Fruit fly (Drosophila melanogaster) whole organism: ENCODE measurements around the gene CG1640.

Source experiments
- CG8478 ChIP-seq: fragments of >200 bp; optimal IDR thresholded peaks from 2 replicates; lab custom pipeline; 2018; ENCODE audit warnings: inconsistent platforms
- Dll ChIP-seq: fragments of >200 bp; optimal IDR thresholded peaks from 2 replicates; lab custom pipeline; 2017
- EcR ChIP-seq, 2 experiments: fragments of >200 bp; optimal IDR thresholded peaks; 2 replicates each; lab custom pipeline; 2017; ENCODE audit warnings: missing biosample characterization in 2 of 2, missing genetic modification characterization in 2 of 2, missing genetic modification reagents in 2 of 2
- pan ChIP-seq: fragments of >200 bp; optimal IDR thresholded peaks from 2 replicates; lab custom pipeline; 2017
- psq ChIP-seq: fragments of >200 bp; optimal IDR thresholded peaks from 2 replicates; lab custom pipeline; 2017
- usp ChIP-seq: fragments of >200 bp; optimal IDR thresholded peaks from 2 replicates; lab custom pipeline; 2017; ENCODE audit warnings: missing biosample characterization, missing genetic modification characterization, mixed read lengths

The CG1640 gene

DNA sequence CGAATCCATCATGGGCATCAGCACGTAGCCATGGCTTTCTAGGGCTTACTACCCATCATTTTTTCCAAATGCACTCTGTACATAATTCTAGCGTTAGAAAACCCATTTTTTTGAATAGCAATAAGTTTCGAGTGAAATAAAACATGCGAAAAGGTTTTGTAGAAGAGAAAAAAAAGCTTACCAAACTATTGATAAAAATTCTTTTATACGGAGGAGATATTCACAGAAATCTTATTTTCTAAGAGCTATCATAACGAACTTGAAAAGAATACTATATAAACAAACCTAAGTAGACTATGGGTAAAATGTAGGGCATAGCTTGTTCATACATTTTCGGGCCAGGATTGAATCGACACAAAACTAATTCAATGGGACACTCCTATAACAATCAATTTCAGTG lies at the start of gene CG1640:
Gene CG1640 (plus strand): TSS at position 301 of the 400 bp plus-strand sequence.
- TF ChIP-seq usp (no peak), psq (lab: Kevin White, UChicago) (no peak), Dll (lab: Kevin White, UChicago) (no peak)

DNA sequence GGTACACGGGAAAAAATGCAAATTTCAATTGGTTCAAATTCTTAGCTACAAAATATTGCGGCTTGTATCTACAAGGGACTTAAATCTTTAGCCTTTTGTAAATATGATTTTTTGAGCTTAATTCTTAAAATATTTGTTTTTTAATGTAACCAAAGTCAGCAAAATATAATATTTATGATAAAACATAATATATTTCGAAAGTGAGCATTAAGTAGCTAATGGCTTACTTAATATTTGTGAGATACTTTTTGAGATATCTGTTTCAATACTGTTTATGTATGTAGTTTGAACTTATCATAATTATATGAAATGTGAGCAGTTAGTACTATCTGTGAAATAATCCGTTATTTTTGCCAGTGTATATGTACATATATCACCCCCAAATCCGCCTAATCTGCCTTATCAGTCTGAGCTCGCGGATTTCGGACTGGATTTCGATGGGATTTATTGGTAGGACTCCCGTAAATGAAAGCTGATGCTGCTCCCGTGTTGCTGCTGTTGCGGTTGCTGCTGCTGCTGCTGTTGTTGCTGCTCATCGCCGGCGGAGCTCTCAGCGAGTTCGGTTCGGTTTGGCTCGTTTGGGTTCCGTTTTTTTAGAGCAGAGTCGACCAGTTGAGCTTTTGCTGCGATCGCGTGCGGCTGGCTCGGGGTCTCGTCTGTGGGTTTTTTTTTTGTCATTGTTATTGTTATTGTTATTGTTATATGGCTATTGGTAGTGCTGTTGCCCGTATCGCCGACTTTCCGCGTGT lies 49.5 kb upstream of the CG1640 start:
- TF ChIP-seq EcR (GFP tag; optimal IDR thresholded peaks at IDR 0.05; lab: Kevin White, UChicago) (no peak), pan (lab: Kevin White, UChicago) (no peak), CG8478 (no peak), Dll (lab: Kevin White, UChicago) (no peak), psq (lab: Kevin White, UChicago) (no peak), usp (no peak)

DNA sequence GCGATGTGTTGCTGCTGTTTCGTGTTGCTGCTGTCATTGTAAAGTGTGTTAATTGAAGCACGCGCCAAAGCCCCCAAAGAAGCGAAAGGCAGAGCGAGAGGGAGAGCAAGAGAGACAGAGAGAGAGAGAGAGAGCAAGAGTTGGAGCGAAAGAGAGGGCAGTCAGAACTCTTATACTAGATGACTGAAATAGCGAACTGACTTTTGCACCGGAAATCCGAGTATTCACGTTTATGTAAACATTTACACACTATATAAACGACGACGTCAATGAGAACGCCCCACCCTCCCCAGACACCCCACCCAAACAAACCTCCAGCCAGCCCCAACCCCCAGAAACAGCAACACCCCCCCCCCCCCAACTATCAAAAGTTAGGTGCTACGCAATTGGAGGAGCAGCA lies 48.0 kb upstream of the CG1640 start:
- no peak for TF ChIP-seq usp
- no peak for TF ChIP-seq psq (lab: Kevin White, UChicago)
- no peak for TF ChIP-seq CG8478
- no peak for TF ChIP-seq EcR (GFP tag; optimal IDR thresholded peaks at IDR 0.05; lab: Kevin White, UChicago)
- TF ChIP-seq Dll (lab: Kevin White, UChicago) = no peak
- no peak for TF ChIP-seq pan (lab: Kevin White, UChicago)

DNA sequence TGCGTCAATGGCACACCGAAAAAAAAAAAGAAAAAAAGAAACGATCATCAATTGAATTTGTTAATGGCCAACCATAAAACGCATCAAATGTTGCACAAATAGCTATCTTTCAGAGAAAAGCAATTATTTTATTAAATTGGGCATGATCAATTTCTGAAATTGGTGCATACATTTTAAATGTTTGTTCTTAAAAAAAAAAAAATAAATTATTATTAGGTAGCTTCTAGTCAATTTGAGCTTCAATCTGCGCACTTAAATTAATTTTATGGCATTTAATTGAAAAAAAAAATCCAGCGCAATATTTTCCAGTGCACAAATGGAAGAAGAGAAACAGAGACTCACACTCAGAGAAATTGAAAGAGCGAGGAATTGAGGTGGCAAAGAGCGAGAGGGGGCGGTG lies 47.3 kb upstream of the CG1640 start:
- TF ChIP-seq psq (lab: Kevin White, UChicago) = no peak
- no peak for TF ChIP-seq EcR (GFP tag; optimal IDR thresholded peaks at IDR 0.05; lab: Kevin White, UChicago)
- TF ChIP-seq pan (lab: Kevin White, UChicago) = no peak
- TF ChIP-seq Dll (lab: Kevin White, UChicago) = no peak
- TF ChIP-seq CG8478 = no peak
- TF ChIP-seq usp = no peak

DNA sequence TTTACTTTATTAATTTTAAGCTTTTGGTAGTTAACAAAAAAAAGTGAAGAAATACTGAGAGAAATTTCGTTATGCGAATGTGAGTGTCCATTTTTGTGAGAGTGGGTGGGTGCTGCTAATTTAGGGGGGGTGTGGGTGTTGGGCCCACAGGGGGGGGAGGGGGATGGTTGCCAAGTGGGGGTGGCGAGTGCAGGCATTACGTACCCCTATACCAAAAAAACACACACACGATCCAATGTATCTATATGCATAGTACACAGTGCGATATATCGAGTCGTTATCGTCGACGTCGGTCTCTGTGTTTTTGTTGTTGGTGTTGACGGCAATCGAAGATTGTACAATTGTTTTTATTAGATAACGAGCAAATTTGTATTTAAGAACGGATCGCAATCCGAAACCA lies 46.9 kb upstream of the CG1640 start:
- TF ChIP-seq Dll (lab: Kevin White, UChicago) (no peak), usp (no peak), psq (lab: Kevin White, UChicago) (no peak), EcR (GFP tag; optimal IDR thresholded peaks at IDR 0.05; lab: Kevin White, UChicago) (no peak), CG8478 (no peak), pan (lab: Kevin White, UChicago) (no peak)

DNA sequence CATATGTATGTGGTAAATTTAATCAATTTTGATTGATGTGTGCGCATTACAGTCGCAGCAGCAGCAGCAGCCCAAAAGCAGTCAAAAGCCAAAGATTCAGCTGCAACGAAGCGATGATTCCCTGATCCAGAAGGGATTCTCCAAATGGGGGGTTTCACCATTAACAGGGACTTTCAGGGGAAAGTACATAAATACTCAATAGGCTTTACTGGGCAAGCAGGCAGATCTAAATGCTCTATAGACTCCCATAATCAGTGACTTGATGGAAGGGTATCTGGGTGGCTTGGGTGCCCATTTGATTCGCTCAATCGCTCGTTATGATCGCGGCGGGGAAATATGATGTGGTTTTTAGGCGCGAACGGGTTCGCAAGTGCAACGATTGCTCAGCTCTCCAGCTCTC lies 45.1 kb upstream of the CG1640 start:
- TF ChIP-seq EcR (GFP tag; optimal IDR thresholded peaks at IDR 0.05; lab: Kevin White, UChicago) (no peak), Dll (lab: Kevin White, UChicago) (no peak), usp (no peak), psq (lab: Kevin White, UChicago) (no peak), CG8478 (no peak), pan (lab: Kevin White, UChicago) (no peak)

DNA sequence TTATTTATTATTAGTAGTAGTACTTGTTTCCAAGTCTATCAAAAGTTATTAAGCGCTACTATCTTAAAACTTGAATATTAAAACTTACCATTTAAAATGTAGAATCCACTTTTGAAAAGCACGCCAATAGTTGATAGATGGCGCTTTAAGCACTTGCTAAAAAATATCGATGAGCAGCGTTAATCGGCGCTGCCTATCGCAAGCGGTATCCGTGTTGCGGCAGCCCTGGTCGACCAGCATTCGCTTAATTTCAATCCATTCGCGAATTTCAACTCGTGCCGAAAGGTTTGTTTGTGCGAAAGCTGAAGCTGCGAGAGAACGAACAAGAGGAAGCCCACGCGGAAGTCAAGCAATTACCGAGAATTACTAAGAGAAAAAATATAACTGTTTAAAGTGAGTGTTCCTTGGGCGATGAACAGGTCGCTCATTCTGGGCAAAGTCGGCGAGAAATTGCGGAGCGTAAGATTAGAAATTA lies 40.8 kb upstream of the CG1640 start, which contains the start of gene Prx2:
Gene Prx2 (plus strand): TSS at position 253 of the 475 bp plus-strand sequence.
- TF ChIP-seq psq (lab: Kevin White, UChicago) = no peak
- no peak for TF ChIP-seq CG8478
- no peak for TF ChIP-seq Dll (lab: Kevin White, UChicago)
- TF ChIP-seq pan (lab: Kevin White, UChicago) = no peak
- TF ChIP-seq usp = no peak
- TF ChIP-seq EcR (GFP tag; optimal IDR thresholded peaks at IDR 0.05; lab: Kevin White, UChicago) = no peak

DNA sequence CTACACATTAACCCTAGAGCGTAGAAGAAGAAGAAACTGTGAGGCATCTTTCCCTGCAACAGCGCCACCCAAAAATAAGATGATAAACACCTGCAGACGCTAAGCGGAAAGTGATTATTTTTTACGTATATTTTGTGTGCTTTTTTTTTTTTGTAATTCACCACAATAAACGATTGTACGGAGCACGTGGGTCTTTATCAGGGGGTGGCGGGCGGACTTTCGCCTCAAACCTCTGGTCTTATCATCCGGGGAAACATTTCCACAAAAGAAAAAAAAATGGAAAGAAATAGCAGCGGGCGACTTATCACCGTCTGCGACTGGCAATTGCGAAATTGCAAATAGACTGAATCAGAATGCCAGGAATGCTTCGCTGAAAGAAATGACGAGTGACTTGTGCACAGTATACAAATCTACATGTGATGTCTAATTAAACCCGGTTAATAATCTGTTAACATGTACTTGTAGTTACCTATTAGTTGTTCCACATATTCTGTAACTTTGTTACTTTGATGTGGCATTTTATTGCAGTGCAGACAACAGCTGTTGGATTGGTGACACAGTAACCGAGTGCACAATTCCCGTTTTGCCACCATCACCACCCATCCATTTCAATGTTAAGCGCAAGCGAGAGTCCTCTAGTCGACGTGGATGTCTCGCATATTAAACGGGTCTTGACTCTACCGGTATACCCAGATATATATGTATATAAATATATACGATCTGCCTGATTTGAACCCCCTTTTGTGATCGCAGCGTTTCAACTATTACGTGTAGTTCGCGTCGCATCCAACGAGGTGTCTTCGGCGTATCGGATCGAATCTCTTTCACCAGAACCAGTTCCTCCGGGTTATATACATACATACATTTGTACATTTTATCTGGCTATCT lies 38.3 kb upstream of the CG1640 start:
- TF ChIP-seq pan (lab: Kevin White, UChicago) (no peak), Dll (lab: Kevin White, UChicago) (no peak), CG8478 (no peak), psq (lab: Kevin White, UChicago) (no peak), EcR (GFP tag; optimal IDR thresholded peaks at IDR 0.05; lab: Kevin White, UChicago) (no peak), usp (no peak)

DNA sequence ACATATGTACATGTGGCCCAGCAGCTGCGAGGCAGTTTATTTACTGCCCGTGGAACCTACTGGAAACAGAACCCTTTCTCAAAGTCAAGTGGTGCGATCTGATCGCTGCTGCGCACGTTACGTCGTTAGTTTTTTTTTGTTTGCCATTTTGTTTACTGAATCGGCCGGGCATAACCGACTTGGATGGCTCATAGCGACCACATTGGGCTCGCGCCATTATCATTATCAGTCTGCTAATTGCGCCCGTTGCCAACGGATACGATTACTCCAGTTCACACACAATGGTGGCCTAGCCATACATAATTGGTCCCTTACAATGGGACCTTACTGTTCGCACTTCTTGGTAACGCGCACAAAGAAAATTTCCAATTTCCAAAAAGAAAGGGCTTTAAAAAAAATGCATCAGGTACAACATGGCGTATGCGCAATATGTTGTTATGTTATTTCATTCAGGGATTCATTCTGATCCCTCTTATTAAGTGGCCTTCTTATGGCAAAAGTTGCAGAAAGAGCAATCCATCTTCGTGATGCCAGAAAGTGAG lies 37.6 kb upstream of the CG1640 start:
- no peak for TF ChIP-seq pan (lab: Kevin White, UChicago)
- TF ChIP-seq CG8478 = no peak
- no peak for TF ChIP-seq EcR (GFP tag; optimal IDR thresholded peaks at IDR 0.05; lab: Kevin White, UChicago)
- no peak for TF ChIP-seq psq (lab: Kevin White, UChicago)
- no peak for TF ChIP-seq usp
- no peak for TF ChIP-seq Dll (lab: Kevin White, UChicago)

DNA sequence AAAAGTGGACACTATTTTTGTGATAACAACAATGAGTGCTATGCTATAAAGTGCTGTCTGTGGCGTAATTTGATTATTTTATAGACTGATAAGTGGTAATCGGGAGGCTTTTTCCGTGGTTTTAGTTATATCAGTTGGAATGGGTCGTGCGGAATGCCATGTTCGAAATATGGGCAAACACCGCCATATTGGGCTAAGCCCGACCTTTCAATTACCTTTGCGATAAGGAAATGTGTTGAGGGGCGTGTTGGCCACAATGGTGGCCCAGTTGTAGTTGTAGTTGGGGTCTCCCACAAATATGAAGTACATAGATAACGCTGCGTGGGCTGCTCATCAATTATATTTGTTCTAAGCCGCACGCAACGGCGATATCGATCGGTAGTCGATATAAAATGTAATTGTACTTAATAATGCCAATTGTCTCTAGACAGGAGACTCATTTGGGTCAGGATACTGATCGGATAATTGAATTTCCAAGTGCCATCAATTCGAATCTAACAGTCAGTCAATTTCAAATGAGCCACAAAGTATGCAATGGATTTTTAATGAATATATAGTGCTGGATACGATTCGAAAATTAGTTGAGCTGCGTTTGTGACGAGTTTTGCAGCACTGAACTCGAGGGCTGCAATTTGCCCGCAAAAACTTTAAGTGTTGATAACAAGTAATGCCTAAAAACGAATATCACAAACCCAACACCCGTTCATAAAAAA lies 35.8 kb upstream of the CG1640 start:
- TF ChIP-seq Dll (lab: Kevin White, UChicago) = no peak

DNA sequence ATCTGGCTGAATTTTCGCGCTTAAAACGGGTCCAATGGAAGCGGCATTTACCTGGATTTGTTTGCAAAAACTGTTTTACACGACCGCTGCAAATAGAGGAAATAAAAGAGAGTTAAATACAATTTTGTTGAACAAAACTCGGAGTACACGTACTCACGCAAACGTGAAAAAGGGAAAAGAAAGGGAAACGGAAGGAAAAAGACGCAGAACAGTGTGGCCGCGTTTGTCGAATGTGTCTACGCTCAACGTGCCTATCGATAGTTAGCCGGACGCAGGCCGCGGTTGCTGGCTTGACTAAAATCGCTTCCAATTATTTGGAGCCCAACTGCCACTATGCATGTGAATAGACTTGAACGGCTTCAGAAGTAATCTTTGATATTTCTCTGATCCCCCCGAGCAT lies 33.0 kb upstream of the CG1640 start, which contains the start of gene RpS15Aa:
Gene RpS15Aa (minus strand): TSS at position 252 of the 400 bp plus-strand sequence.
- TF ChIP-seq EcR (GFP tag; optimal IDR thresholded peaks at IDR 0.05; lab: Kevin White, UChicago) = no peak
- no peak for TF ChIP-seq CG8478
- no peak for TF ChIP-seq psq (lab: Kevin White, UChicago)
